Fruit fly (Drosophila melanogaster): ENCODE measurements around the gene Sec13.

- no peak for TF ChIP-seq CG7045 (GFP tag; optimal IDR thresholded peaks at IDR 0.05)
- TF ChIP-seq CG14711 (tag; optimal IDR thresholded peaks at IDR 0.05), result no peak
- TF ChIP-seq CG1620 (GFP tag; optimal IDR thresholded peaks at IDR 0.05), result no peak
Measured at dm6 chr3R:23393507-23393906, 37.4 kb downstream of the Sec13 start.

All from whole organism, adult.